Worm (Caenorhabditis elegans) whole organism, mixed stage, embryonic: ENCODE results near the gene F47B10.5.

Experiments
- ceh-83 ChIP-seq: fragments of 200-800 bp; sonication (Bioruptor generic); optimal IDR thresholded peaks from 2 replicates; lab custom pipeline; 2018; ENCODE audit warnings: mild to moderate bottlenecking, missing genetic modification characterization, missing compliant biosample characterization
- hlh-1 ChIP-seq: fragments of 150-350 bp; optimal IDR thresholded peaks from 2 replicates; lab custom pipeline; 2014; ENCODE audit warnings: missing biosample characterization, missing genetic modification reagents, missing genetic modification characterization
- lin-13 ChIP-seq: fragments of 150-350 bp; optimal IDR thresholded peaks from 2 replicates; lab custom pipeline; 2014; ENCODE audit warnings: missing biosample characterization, missing genetic modification characterization
- mls-2 ChIP-seq: sonication (generic microtip); optimal IDR thresholded peaks from 2 replicates; lab custom pipeline; 2016; ENCODE audit warnings: mild to moderate bottlenecking, missing genetic modification characterization, moderate library complexity, missing compliant biosample characterization
- nhr-12 ChIP-seq: fragments of 150-350 bp; optimal IDR thresholded peaks from 2 replicates; lab custom pipeline; 2014; ENCODE audit warnings: missing biosample characterization, missing genetic modification characterization
- nhr-237 ChIP-seq: fragments of 150-350 bp; optimal IDR thresholded peaks from 2 replicates; lab custom pipeline; 2014; ENCODE audit warnings: missing biosample characterization, missing genetic modification characterization
- nhr-76 ChIP-seq: sonication (generic microtip); optimal IDR thresholded peaks from 2 replicates; lab custom pipeline; 2017; ENCODE audit warnings: missing biosample characterization, missing genetic modification characterization
- pha-4 ChIP-seq: fragments of 150-350 bp; optimal IDR thresholded peaks from 2 replicates; lab custom pipeline; 2018; ENCODE audit warnings: missing biosample characterization, missing genetic modification reagents, missing genetic modification characterization
- snpc-4 ChIP-seq: fragments of 150-350 bp; optimal IDR thresholded peaks from 2 replicates; lab custom pipeline; 2014; ENCODE audit warnings: missing biosample characterization, missing genetic modification characterization
- unc-39 ChIP-seq: fragments of 150-350 bp; optimal IDR thresholded peaks from 2 replicates; lab custom pipeline; 2014; ENCODE audit warnings: missing biosample characterization, missing genetic modification characterization
- unc-62 ChIP-seq: fragments of 150-350 bp; optimal IDR thresholded peaks from 2 replicates; lab custom pipeline; 2014; ENCODE audit warnings: missing biosample characterization, missing genetic modification reagents, missing genetic modification characterization
- ztf-11 ChIP-seq: fragments of 150-350 bp; optimal IDR thresholded peaks from 2 replicates; lab custom pipeline; 2014; ENCODE audit warnings: missing biosample characterization, missing genetic modification characterization

DNA sequence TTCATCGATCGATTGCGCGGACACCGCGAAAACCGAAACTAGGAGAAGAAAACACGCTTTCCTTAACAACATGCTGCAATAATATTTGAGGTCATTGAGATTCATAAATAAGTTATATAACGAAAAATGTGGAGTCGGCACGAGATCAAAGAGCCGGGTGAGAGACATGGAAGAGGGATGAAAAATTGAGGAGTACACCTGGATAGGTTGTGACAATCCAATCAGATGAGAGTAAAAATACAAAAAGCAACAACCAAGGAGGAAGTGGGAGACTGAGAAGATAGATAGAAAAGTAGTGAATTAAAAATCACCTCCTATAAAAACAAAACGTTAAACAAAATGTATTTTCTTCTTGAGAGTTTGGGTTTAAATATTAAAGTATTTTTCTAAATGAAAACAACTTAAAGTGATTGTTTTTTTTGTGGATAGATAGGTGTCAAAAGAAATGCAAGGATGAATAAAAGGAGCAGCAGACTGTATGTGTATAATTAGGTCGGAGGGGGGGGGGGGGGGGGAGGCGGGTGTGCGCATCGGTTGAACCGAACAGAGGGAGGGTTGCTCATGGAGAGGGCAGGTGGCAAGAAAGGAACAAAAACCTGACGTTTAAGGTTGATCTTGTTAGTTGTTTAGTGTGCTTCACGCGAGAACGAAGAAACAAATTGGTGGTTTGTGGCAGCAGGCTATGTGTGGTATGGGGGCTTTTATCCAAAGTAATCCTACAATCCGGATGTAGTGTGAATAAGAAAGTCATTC, 45.6 kb downstream of the F47B10.5 start, which contains the start of gene C05A9.2:
- TF ChIP-seq nhr-12 (tag; lab: Kevin White, UChicago) (no peak), unc-62 (GFP tag; lab: Kevin White, UChicago) (no peak), pha-4 (tag; lab: Kevin White, UChicago) (no peak), nhr-76 (tag; lab: Kevin White, UChicago) (no peak), ztf-11 (tag; lab: Kevin White, UChicago) (no peak), ceh-83 (no peak), nhr-237 (tag; lab: Kevin White, UChicago) (no peak), unc-39 (tag; lab: Kevin White, UChicago) (no peak), mls-2 (peak; percentile 8), lin-13 (tag; lab: Kevin White, UChicago) (no peak), hlh-1 (no peak), snpc-4 (tag; lab: Kevin White, UChicago) (no peak)
